Fruit fly (Drosophila melanogaster) whole organism, larva: ENCODE data around the gene CG8138.

ENCODE experiments used
- noc ChIP-seq: fragments of 200-800 bp; sonication (Bioruptor generic); optimal IDR thresholded peaks from 3 replicates; lab custom pipeline; 2019; ENCODE audit warnings: missing biosample characterization, mild to moderate bottlenecking, missing genetic modification characterization, moderate library complexity

Gene CG8138

dm6 chr3R:13181004-13181403, at the start of gene CG8138:
CG8138 (plus strand) TSS chr3R:13181304.
- TF ChIP-seq noc (tag; lab: Kevin White, UChicago): no peak

dm6 chr3R:13138120-13138519, 43.0 kb upstream of the CG8138 start:
- no peak for TF ChIP-seq noc (tag; lab: Kevin White, UChicago)

- no peak for TF ChIP-seq noc (tag; lab: Kevin White, UChicago)
These were observed 25.5 kb upstream of the CG8138 start, which contains the start of gene 2mit for dm6 chr3R:13155587-13155986. 2mit (minus strand) TSS chr3R:13155687.

dm6 chr3R:13186396-13186795, 5.3 kb downstream of the CG8138 start, which contains the start of gene CG8508:
CG8508 (minus strand) TSS chr3R:13186496.
- TF ChIP-seq noc (tag; lab: Kevin White, UChicago): no peak

- no peak for TF ChIP-seq noc (tag; lab: Kevin White, UChicago)
These were observed 7.1 kb downstream of the CG8138 start, which contains the start of gene CG14380 for dm6 chr3R:13188219-13188618. CG14380 (plus strand) TSS chr3R:13188519.

dm6 chr3R:13191299-13191698, 10.2 kb downstream of the CG8138 start, which contains the start of gene CG8141:
CG8141 (plus strand) TSS chr3R:13191599.
- TF ChIP-seq noc (tag; lab: Kevin White, UChicago): no peak

dm6 chr3R:13200402-13200801, 19.3 kb downstream of the CG8138 start:
- no peak for TF ChIP-seq noc (tag; lab: Kevin White, UChicago)

dm6 chr3R:13208451-13208850, 27.3 kb downstream of the CG8138 start:
- no peak for TF ChIP-seq noc (tag; lab: Kevin White, UChicago)

- no peak for TF ChIP-seq noc (tag; lab: Kevin White, UChicago)
These were observed 33.2 kb downstream of the CG8138 start, which contains the start of gene CG8483 for dm6 chr3R:13214347-13214746. CG8483 (minus strand) TSS chr3R:13214465.

- TF ChIP-seq noc (tag; lab: Kevin White, UChicago): no peak
These were observed 34.0 kb downstream of the CG8138 start for dm6 chr3R:13215100-13215499.

dm6 chr3R:13218733-13219132, 37.6 kb downstream of the CG8138 start:
- no peak for TF ChIP-seq noc (tag; lab: Kevin White, UChicago)

- no peak for TF ChIP-seq noc (tag; lab: Kevin White, UChicago)
These were observed 39.4 kb downstream of the CG8138 start, which contains the start of gene CG8476 for dm6 chr3R:13220478-13220877. CG8476 (minus strand) TSS chr3R:13220578.

- TF ChIP-seq noc (tag; lab: Kevin White, UChicago): peak; percentile 51
These were observed 40.7 kb downstream of the CG8138 start for dm6 chr3R:13221820-13222219.

- no peak for TF ChIP-seq noc (tag; lab: Kevin White, UChicago)
These were observed 50.1 kb downstream of the CG8138 start for dm6 chr3R:13231184-13231583.
